Fruit fly (Drosophila melanogaster): Measurements from ENCODE around the gene Tsp66A.

Gene Tsp66A

dm6 chr3L:7440633-7441032 is 24.7 kb upstream of the Tsp66A start, which contains the start of gene sphinx2:
Gene sphinx2 (minus strand): TSS chr3L:7440733.
- TF ChIP-seq CG31627 (GFP tag; optimal IDR thresholded peaks at IDR 0.05) (no peak), CG6276 (GFP tag; optimal IDR thresholded peaks at IDR 0.05) (no peak), CG4318 (GFP tag; optimal IDR thresholded peaks at IDR 0.05) (no peak), CG6854 (GFP tag; optimal IDR thresholded peaks at IDR 0.05) (no peak), cyc (GFP tag; optimal IDR thresholded peaks at IDR 0.05) (no peak), CG16779 (tag; optimal IDR thresholded peaks at IDR 0.05) (no peak), Hr4 (GFP tag; optimal IDR thresholded peaks at IDR 0.05) (no peak), achi (GFP tag; optimal IDR thresholded peaks at IDR 0.05) (no peak), salr (GFP tag; optimal IDR thresholded peaks at IDR 0.05) (no peak), CG11762 (GFP tag; optimal IDR thresholded peaks at IDR 0.05; ENCODE audit: insufficient read depth) (no peak), CG3919 (GFP tag; optimal IDR thresholded peaks at IDR 0.05) (no peak), CG3032 (tag; optimal IDR thresholded peaks at IDR 0.05) (no peak), Met (GFP tag; optimal IDR thresholded peaks at IDR 0.05) (no peak)

- TF ChIP-seq dsx (GFP tag; optimal IDR thresholded peaks at IDR 0.05; ENCODE audit: poor library complexity, severe bottlenecking) (no peak), vri (GFP tag; optimal IDR thresholded peaks at IDR 0.05) (no peak), cyc (GFP tag; optimal IDR thresholded peaks at IDR 0.05) (no peak), dac (GFP tag; optimal IDR thresholded peaks at IDR 0.05) (no peak), CG11294 (GFP tag; IDR thresholded peaks at IDR 0.05) (no peak)
These were observed 16.2 kb upstream of the Tsp66A start for dm6 chr3L:7449097-7449496.

dm6 chr3L:7450553-7450952 is 14.8 kb upstream of the Tsp66A start, which contains the start of gene CG33278:
Gene CG33278 (plus strand): TSS chr3L:7450853.
- TF ChIP-seq CG8319 (GFP tag; optimal IDR thresholded peaks at IDR 0.05) (no peak), Sox102F (GFP tag; optimal IDR thresholded peaks at IDR 0.05) (no peak), OdsH (GFP tag; optimal IDR thresholded peaks at IDR 0.05) (no peak), CG4318 (GFP tag; optimal IDR thresholded peaks at IDR 0.05) (no peak), Eip93F (GFP tag; optimal IDR thresholded peaks at IDR 0.05) (no peak), CG1621 (tag; optimal IDR thresholded peaks at IDR 0.05) (no peak), CG8632 (GFP tag; optimal IDR thresholded peaks at IDR 0.05) (no peak), CG16779 (tag; optimal IDR thresholded peaks at IDR 0.05) (no peak), CG6792 (GFP tag; optimal IDR thresholded peaks at IDR 0.05) (no peak), Hr38 (GFP tag; optimal IDR thresholded peaks at IDR 0.05) (no peak), CG6276 (GFP tag; optimal IDR thresholded peaks at IDR 0.05) (no peak), dac (GFP tag; optimal IDR thresholded peaks at IDR 0.05) (no peak), Met (GFP tag; optimal IDR thresholded peaks at IDR 0.05) (no peak), CG31627 (GFP tag; optimal IDR thresholded peaks at IDR 0.05) (no peak), Lpt (GFP tag; optimal IDR thresholded peaks at IDR 0.05) (no peak), Hr39 (GFP tag; optimal IDR thresholded peaks at IDR 0.05) (no peak), cyc (GFP tag; optimal IDR thresholded peaks at IDR 0.05) (no peak), esn (GFP tag; optimal IDR thresholded peaks at IDR 0.05) (no peak), fd85E (GFP tag; optimal IDR thresholded peaks at IDR 0.05) (no peak), Blimp-1 (GFP tag; optimal IDR thresholded peaks at IDR 0.05) (no peak)

- TF ChIP-seq eg (GFP tag; IDR thresholded peaks at IDR 0.05) = no peak
- TF ChIP-seq CG7368 (GFP tag; optimal IDR thresholded peaks at IDR 0.05) = no peak
- no peak for TF ChIP-seq dac (GFP tag; optimal IDR thresholded peaks at IDR 0.05)
These were observed 9.5 kb upstream of the Tsp66A start, which contains the start of gene ppk26 for dm6 chr3L:7455849-7456248. Gene ppk26 (plus strand): TSS chr3L:7456149.

dm6 chr3L:7470202-7470601 is 4.9 kb downstream of the Tsp66A start, which contains the start of gene CG8543:
Gene CG8543 (minus strand): TSS chr3L:7470302.
- TF ChIP-seq vri (GFP tag; optimal IDR thresholded peaks at IDR 0.05) (no peak), eg (GFP tag; IDR thresholded peaks at IDR 0.05) (no peak), salr (GFP tag; optimal IDR thresholded peaks at IDR 0.05) (no peak), OdsH (GFP tag; optimal IDR thresholded peaks at IDR 0.05) (no peak), CG3919 (GFP tag; optimal IDR thresholded peaks at IDR 0.05) (no peak), CG11294 (GFP tag; IDR thresholded peaks at IDR 0.05) (no peak), Ets96B (tag; optimal IDR thresholded peaks at IDR 0.05) (no peak), CG16779 (tag; optimal IDR thresholded peaks at IDR 0.05) (no peak), CG8119 (GFP tag; IDR thresholded peaks at IDR 0.05) (no peak), esn (GFP tag; optimal IDR thresholded peaks at IDR 0.05) (no peak), cyc (GFP tag; optimal IDR thresholded peaks at IDR 0.05) (no peak), CG6163 (GFP tag; IDR thresholded peaks at IDR 0.05) (no peak), CG1621 (tag; optimal IDR thresholded peaks at IDR 0.05) (no peak), CG11902 (GFP tag; optimal IDR thresholded peaks at IDR 0.05) (no peak), Hr38 (GFP tag; optimal IDR thresholded peaks at IDR 0.05) (no peak), Sox102F (GFP tag; optimal IDR thresholded peaks at IDR 0.05) (no peak), CG6792 (GFP tag; optimal IDR thresholded peaks at IDR 0.05) (no peak)
